Fruit fly (Drosophila melanogaster): Measurements from ENCODE around the gene CG14422.
A peak's percentile ranks its signal among the peaks of the same experiment; 100 is the strongest.

Gene CG14422

dm6 chrX:2993098-2993773 is 50.0 kb downstream of the CG14422 start (continued):
- TF ChIP-seq PHDP (tag; optimal IDR thresholded peaks at IDR 0.05) (peak; percentile 29), CG18262 (tag; optimal IDR thresholded peaks at IDR 0.05) (peak; percentile 9), ab (GFP tag; optimal IDR thresholded peaks at IDR 0.05) (no peak), Sox100B (GFP tag; optimal IDR thresholded peaks at IDR 0.05) (peak; percentile 35), mam (GFP tag; optimal IDR thresholded peaks at IDR 0.05) (peak; percentile 21), Trl (optimal IDR thresholded peaks at IDR 0.05) (no peak), Trl (GFP tag; optimal IDR thresholded peaks at IDR 0.05) (peak; percentile 28), CG17385 (GFP tag; optimal IDR thresholded peaks at IDR 0.05) (peak; percentile 4), Sox102F (GFP tag; optimal IDR thresholded peaks at IDR 0.05) (peak; percentile 62), CG5953 (GFP tag; IDR thresholded peaks at IDR 0.05) (no peak), CrebB (tag; optimal IDR thresholded peaks at IDR 0.05) (no peak), pan (optimal IDR thresholded peaks at IDR 0.05) (no peak), pan (GFP tag; optimal IDR thresholded peaks at IDR 0.05 in 1 of 2, IDR thresholded peaks at IDR 0.05 in 1 of 2) (peak in 1 of 2 experiments; percentile 38), row (GFP tag; IDR thresholded peaks at IDR 0.05) (peak; percentile 40; the same call in 1 of the 3 replicates), zen (tag; optimal IDR thresholded peaks at IDR 0.05) (no peak), gsb (GFP tag; IDR thresholded peaks at IDR 0.05) (no peak), CG14441 (GFP tag; IDR thresholded peaks at IDR 0.05) (peak; percentile 24; the same call in 1 of the 2 replicates), bcd (GFP tag; optimal IDR thresholded peaks at IDR 0.05) (peak; percentile 0), Med (GFP tag) (peak; percentile 72), CG3726 (GFP tag; IDR thresholded peaks at IDR 0.05) (no peak), Mes4 (GFP tag; optimal IDR thresholded peaks at IDR 0.05) (no peak)

Data from whole organism, embryonic.